Worm (Caenorhabditis elegans) whole organism, late embryonic: ENCODE results near the gene F56D6.14.

Source experiments
- K02D7.2 ChIP-seq: sonication (generic microtip); optimal IDR thresholded peaks from 2 replicates; lab custom pipeline; 2017; ENCODE audit warnings: mild to moderate bottlenecking, missing genetic modification characterization, missing compliant biosample characterization
- Y22D7AL.16 ChIP-seq: sonication (generic microtip); optimal IDR thresholded peaks from 2 replicates; lab custom pipeline; 2016; ENCODE audit warnings: missing genetic modification characterization, missing compliant biosample characterization
- ama-1 ChIP-seq: fragments of 150-350 bp; optimal IDR thresholded peaks from 2 replicates; lab custom pipeline; 2014
- ceh-24 ChIP-seq: sonication (generic microtip); optimal IDR thresholded peaks from 2 replicates; lab custom pipeline; 2016; ENCODE audit warnings: mild to moderate bottlenecking, missing genetic modification characterization, missing compliant biosample characterization
- ceh-30 ChIP-seq: fragments of 150-350 bp; optimal IDR thresholded peaks from 2 replicates; lab custom pipeline; 2014; ENCODE audit warnings: missing biosample characterization, missing genetic modification characterization
- ceh-45 ChIP-seq: fragments of 200-800 bp; sonication (Bioruptor generic); IDR thresholded peaks from 2 replicates; pipeline ENCODE4 v1.3.6; 2022; ENCODE audit warnings: missing genetic modification reagents, missing genetic modification characterization, missing compliant biosample characterization
- ceh-48 ChIP-seq: sonication (generic microtip); optimal IDR thresholded peaks from 2 replicates; lab custom pipeline; 2016; ENCODE audit warnings: missing genetic modification characterization, inconsistent platforms, missing compliant biosample characterization
- ceh-6 ChIP-seq: fragments of 200-800 bp; sonication (Bioruptor generic); optimal IDR thresholded peaks from 2 replicates; lab custom pipeline; 2018; ENCODE audit warnings: mild to moderate bottlenecking, missing genetic modification characterization, missing compliant biosample characterization
- che-1 ChIP-seq: sonication (generic microtip); optimal IDR thresholded peaks from 2 replicates; lab custom pipeline; 2016; ENCODE audit warnings: mild to moderate bottlenecking, missing genetic modification characterization, missing compliant biosample characterization
- dve-1 ChIP-seq: sonication (generic microtip); optimal IDR thresholded peaks from 2 replicates; lab custom pipeline; 2017; ENCODE audit warnings: antibody characterized with exemption, mild to moderate bottlenecking, missing genetic modification characterization, missing compliant biosample characterization
- elt-2 ChIP-seq: sonication (generic microtip); optimal IDR thresholded peaks from 2 replicates; lab custom pipeline; 2016; ENCODE audit warnings: missing genetic modification reagents, missing genetic modification characterization, missing compliant biosample characterization
- ets-4 ChIP-seq: sonication (generic microtip); optimal IDR thresholded peaks from 2 replicates; lab custom pipeline; 2016; ENCODE audit warnings: missing genetic modification characterization, missing compliant biosample characterization
- eyg-1 ChIP-seq: sonication (generic microtip); optimal IDR thresholded peaks from 2 replicates; lab custom pipeline; 2016; ENCODE audit warnings: missing genotype, missing genetic modification characterization, missing compliant biosample characterization
- gmeb-2 ChIP-seq: sonication (generic microtip); optimal IDR thresholded peaks from 2 replicates; lab custom pipeline; 2016; ENCODE audit warnings: missing genetic modification characterization, inconsistent platforms, missing compliant biosample characterization
- hlh-13 ChIP-seq: fragments of 200-800 bp; sonication (Bioruptor generic); optimal IDR thresholded peaks from 2 replicates; lab custom pipeline; 2018; ENCODE audit warnings: mild to moderate bottlenecking, missing genetic modification characterization, missing compliant biosample characterization
- hlh-15 ChIP-seq: sonication (generic microtip); optimal IDR thresholded peaks from 2 replicates; lab custom pipeline; 2016; ENCODE audit warnings: missing genetic modification characterization, missing compliant biosample characterization
- hlh-6 ChIP-seq: sonication (generic microtip); optimal IDR thresholded peaks from 2 replicates; lab custom pipeline; 2016; ENCODE audit warnings: missing genotype, missing genetic modification characterization, missing compliant biosample characterization
- hlh-8 ChIP-seq: sonication (generic microtip); optimal IDR thresholded peaks from 2 replicates; lab custom pipeline; 2016; ENCODE audit warnings: missing genotype, missing genetic modification characterization, missing compliant biosample characterization
- lim-6 ChIP-seq: sonication (generic microtip); optimal IDR thresholded peaks from 2 replicates; lab custom pipeline; 2016; ENCODE audit warnings: missing genetic modification characterization, missing compliant biosample characterization
- madf-2 ChIP-seq: sonication (generic microtip); optimal IDR thresholded peaks from 2 replicates; lab custom pipeline; 2017; ENCODE audit warnings: missing genetic modification characterization, missing compliant biosample characterization
- mec-3 ChIP-seq: sonication (generic microtip); optimal IDR thresholded peaks from 2 replicates; lab custom pipeline; 2016; ENCODE audit warnings: borderline replicate concordance, missing genetic modification characterization, missing compliant biosample characterization
- nfya-1 ChIP-seq: sonication (generic microtip); optimal IDR thresholded peaks from 2 replicates; lab custom pipeline; 2017; ENCODE audit warnings: missing genetic modification characterization, mild to moderate bottlenecking, missing compliant biosample characterization, antibody characterized with exemption, moderate library complexity
- nhr-11 ChIP-seq: fragments of 150-350 bp; optimal IDR thresholded peaks from 2 replicates; lab custom pipeline; 2014; ENCODE audit warnings: missing biosample characterization, missing genetic modification characterization
- pag-3 ChIP-seq: sonication (generic microtip); optimal IDR thresholded peaks from 2 replicates; lab custom pipeline; 2016; ENCODE audit warnings: missing compliant biosample characterization, missing genetic modification characterization, borderline replicate concordance
- pqm-1 ChIP-seq: sonication (generic microtip); optimal IDR thresholded peaks from 2 replicates; lab custom pipeline; 2016; ENCODE audit warnings: missing genetic modification characterization, missing compliant biosample characterization
- ref-2 ChIP-seq: sonication (generic microtip); optimal IDR thresholded peaks from 2 replicates; lab custom pipeline; 2016; ENCODE audit warnings: missing genetic modification characterization, missing compliant biosample characterization
- rnt-1 ChIP-seq: sonication (generic microtip); optimal IDR thresholded peaks from 2 replicates; lab custom pipeline; 2016; ENCODE audit warnings: missing genetic modification characterization, missing compliant biosample characterization
- sdc-2 ChIP-seq: sonication (generic microtip); optimal IDR thresholded peaks from 2 replicates; lab custom pipeline; 2016; ENCODE audit warnings: missing genotype, missing genetic modification characterization, missing compliant biosample characterization
- sox-4 ChIP-seq: sonication (generic microtip); optimal IDR thresholded peaks from 2 replicates; lab custom pipeline; 2017; ENCODE audit warnings: mild to moderate bottlenecking, missing genetic modification characterization, inconsistent platforms, missing compliant biosample characterization
- tbx-2 ChIP-seq: sonication (generic microtip); optimal IDR thresholded peaks from 2 replicates; lab custom pipeline; 2016; ENCODE audit warnings: missing genetic modification characterization, missing compliant biosample characterization
- tbx-7 ChIP-seq: sonication (generic microtip); optimal IDR thresholded peaks from 2 replicates; lab custom pipeline; 2016; ENCODE audit warnings: missing genotype, missing genetic modification characterization, missing compliant biosample characterization
- ttx-3 ChIP-seq: sonication (generic microtip); optimal IDR thresholded peaks from 2 replicates; lab custom pipeline; 2016; ENCODE audit warnings: missing genetic modification reagents, missing genetic modification characterization, missing compliant biosample characterization
- unc-3 ChIP-seq, 2 experiments: fragments of 200-800 bp in 1 of 2; sonication (Bioruptor generic) in 1 of 2; sonication (generic microtip) in 1 of 2; conservative IDR thresholded peaks in 1 of 2; optimal IDR thresholded peaks in 1 of 2; 2 replicates each; pipeline versions ENCODE4 v1.3.6 to Lab custom; 2016 to 2022; ENCODE audit warnings: missing compliant biosample characterization in 2 of 2, missing genetic modification characterization in 2 of 2, missing genetic modification reagents in 1 of 2
- unc-42 ChIP-seq: sonication (generic microtip); optimal IDR thresholded peaks from 2 replicates; lab custom pipeline; 2016; ENCODE audit warnings: missing genotype, missing genetic modification characterization, missing compliant biosample characterization
- ztf-16 ChIP-seq: sonication (generic microtip); optimal IDR thresholded peaks from 2 replicates; lab custom pipeline; 2017; ENCODE audit warnings: missing genetic modification characterization, missing compliant biosample characterization

The F56D6.14 gene

DNA sequence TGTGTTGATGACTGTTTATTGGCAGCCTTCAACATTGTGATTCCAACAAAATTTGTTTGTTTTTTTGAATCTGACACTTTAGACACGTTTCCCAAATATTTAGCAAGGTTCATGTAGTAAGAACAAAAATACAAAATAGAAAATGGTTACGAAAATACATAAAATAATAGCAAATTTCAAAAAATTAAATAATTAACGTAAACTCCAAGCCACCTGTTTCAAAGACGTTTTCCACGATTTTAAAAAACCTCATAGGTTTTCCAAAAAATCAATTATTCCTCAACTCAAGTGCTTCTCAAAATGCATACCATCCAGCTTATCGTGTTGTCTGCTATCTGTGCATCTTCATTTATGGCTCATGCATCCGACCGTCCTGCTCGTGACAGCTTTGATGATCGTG, at the start of gene F56D6.14:
TSS of gene F56D6.14 (plus strand) at position 301 of the 400 bp plus-strand sequence.
- TF ChIP-seq gmeb-2 (tag; lab: Kevin White, UChicago): no peak
- TF ChIP-seq dve-1 (tag; lab: Kevin White, UChicago): no peak
- TF ChIP-seq ceh-6 (GFP tag; lab: Kevin White, UChicago): no peak

DNA sequence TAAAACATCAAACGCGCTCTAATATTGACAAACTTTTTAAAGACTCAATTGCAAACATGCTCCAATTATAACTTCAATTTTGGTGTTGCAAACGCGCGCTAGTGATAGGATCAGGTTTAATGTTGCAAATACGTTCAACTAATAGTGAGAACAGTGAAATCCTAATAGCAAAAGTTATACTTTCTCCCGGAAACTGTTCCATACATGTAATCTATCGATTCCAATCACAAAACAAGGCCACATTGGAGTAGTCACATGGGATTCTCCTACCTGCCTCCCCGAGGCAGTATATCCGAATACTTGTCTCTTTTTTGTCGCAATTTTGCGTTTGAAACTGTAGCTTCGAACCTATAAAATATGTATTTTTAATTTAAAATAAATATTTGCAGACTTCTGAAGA, 47.6 kb upstream of the F56D6.14 start:
- no peak for TF ChIP-seq madf-2
- no peak for TF ChIP-seq ceh-30
- no peak for TF ChIP-seq ttx-3
- no peak for TF ChIP-seq pag-3 (tag; lab: Kevin White, UChicago)
- no peak for TF ChIP-seq hlh-8 (tag; lab: Kevin White, UChicago)
- TF ChIP-seq eyg-1 (tag; lab: Kevin White, UChicago): no peak
- no peak for TF ChIP-seq ceh-48 (tag; lab: Kevin White, UChicago)
- TF ChIP-seq sox-4 (tag; lab: Kevin White, UChicago): no peak
- no peak for TF ChIP-seq hlh-15 (tag; lab: Kevin White, UChicago)
- TF ChIP-seq dve-1 (tag; lab: Kevin White, UChicago): no peak
- TF ChIP-seq nhr-11: no peak
- no peak for TF ChIP-seq Y22D7AL.16 (tag; lab: Kevin White, UChicago)
- no peak for TF ChIP-seq hlh-13 (GFP tag; lab: Kevin White, UChicago)

DNA sequence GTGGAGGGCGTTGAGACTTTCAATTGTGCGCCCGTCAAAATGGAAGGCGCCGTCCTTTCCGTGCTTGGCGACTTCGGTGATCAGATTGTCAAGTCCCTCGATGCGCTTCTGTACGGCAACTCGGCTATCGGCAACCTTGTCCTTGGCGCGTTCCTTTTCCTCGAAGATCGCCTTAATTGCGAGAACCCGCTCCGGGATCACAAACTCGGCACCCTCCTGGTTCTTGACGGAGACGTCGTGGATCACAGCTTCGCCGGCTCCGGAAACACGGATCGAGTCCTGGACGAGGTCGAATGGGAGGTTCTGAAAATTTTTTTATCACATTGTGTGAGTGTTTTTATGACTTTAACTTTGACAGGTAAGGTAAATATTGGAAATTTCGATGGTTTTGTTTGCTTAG, 44.3 kb upstream of the F56D6.14 start:
- TF ChIP-seq unc-42 (no peak), lim-6 (tag; lab: Kevin White, UChicago) (no peak), unc-3 (GFP tag; conservative IDR thresholded peaks at IDR 0.05; lab: Robert Waterston, UW) (no peak), unc-3 (tag; optimal IDR thresholded peaks at IDR 0.05; lab: Kevin White, UChicago) (no peak), hlh-8 (tag; lab: Kevin White, UChicago) (no peak), pqm-1 (no peak), che-1 (tag; lab: Kevin White, UChicago) (no peak), tbx-7 (tag; lab: Kevin White, UChicago) (no peak), elt-2 (tag; lab: Kevin White, UChicago) (no peak), ama-1 (lab: Kevin White, UChicago) (no peak), tbx-2 (no peak), hlh-13 (GFP tag; lab: Kevin White, UChicago) (no peak), K02D7.2 (tag; lab: Kevin White, UChicago) (no peak)
- TF ChIP-seq, all 69 proteins: peak for 0

- no peak for TF ChIP-seq hlh-13 (GFP tag; lab: Kevin White, UChicago)
- no peak for TF ChIP-seq nfya-1
- no peak for TF ChIP-seq ceh-24 (tag; lab: Kevin White, UChicago)
- TF ChIP-seq dve-1 (tag; lab: Kevin White, UChicago): no peak
- TF ChIP-seq ref-2: no peak
- no peak for TF ChIP-seq mec-3
Measured at ce11 chrIV:3873706-3874105, 43.8 kb upstream of the F56D6.14 start, which contains the start of gene F37C4.5. Gene F37C4.5 (minus strand): TSS chrIV:3873806.

- no peak for TF ChIP-seq hlh-6 (tag; lab: Kevin White, UChicago)
- peak; percentile 5 for TF ChIP-seq gmeb-2 (tag; lab: Kevin White, UChicago)
- TF ChIP-seq K02D7.2 (tag; lab: Kevin White, UChicago): no peak
Measured at ce11 chrIV:3874417-3874816, 43.1 kb upstream of the F56D6.14 start.

- TF ChIP-seq lim-6 (tag; lab: Kevin White, UChicago) (no peak), nfya-1 (no peak), ztf-16 (tag; lab: Kevin White, UChicago) (no peak), tbx-7 (tag; lab: Kevin White, UChicago) (no peak), sdc-2 (no peak), ttx-3 (no peak), ceh-6 (GFP tag; lab: Kevin White, UChicago) (no peak), ets-4 (tag; lab: Kevin White, UChicago) (no peak), mec-3 (no peak), ceh-48 (tag; lab: Kevin White, UChicago) (no peak), ceh-24 (tag; lab: Kevin White, UChicago) (no peak), ceh-30 (no peak), ceh-45 (GFP tag; lab: Robert Waterston, UW) (no peak), pqm-1 (no peak), rnt-1 (tag; lab: Kevin White, UChicago) (no peak), ama-1 (lab: Kevin White, UChicago) (no peak), sox-4 (tag; lab: Kevin White, UChicago) (no peak)
Measured at ce11 chrIV:3875260-3875659, 42.2 kb upstream of the F56D6.14 start.
